In genomic region chr3R:10039188-10039587, dm6 we compare ENCODE assay signal across 2 fruit fly cellular contexts.
A peak's percentile ranks its signal among the peaks of the same experiment; 100 is the strongest.
TF ChIP-seq lines count a peak whose summit lies in the region.

No protein-coding gene starts in this region.

TF ChIP-seq in whole organism, prepupa, 60 proteins besides CTCF, POLR2A, EP300 and RAD21:
- TF ChIP-seq CG6854 (GFP tag; optimal IDR thresholded peaks at IDR 0.05; lab: Kevin White, UChicago), result no peak
- TF ChIP-seq acj6 (GFP tag; optimal IDR thresholded peaks at IDR 0.05; lab: Kevin White, UChicago), result no peak
- TF ChIP-seq svp (GFP tag; lab: Kevin White, UChicago), result peak; percentile 8
- no peak for TF ChIP-seq Lpt (GFP tag; optimal IDR thresholded peaks at IDR 0.05; lab: Kevin White, UChicago)
- TF ChIP-seq CG16779 (tag; optimal IDR thresholded peaks at IDR 0.05; lab: Kevin White, UChicago), result no peak
- TF ChIP-seq ss (GFP tag; optimal IDR thresholded peaks at IDR 0.05; lab: Kevin White, UChicago), result no peak
- TF ChIP-seq Eip93F (GFP tag; optimal IDR thresholded peaks at IDR 0.05; lab: Kevin White, UChicago), result peak; percentile 27
- TF ChIP-seq topi (GFP tag; optimal IDR thresholded peaks at IDR 0.05; lab: Kevin White, UChicago), result no peak
- peak; percentile 66 for TF ChIP-seq Sox14 (GFP tag; optimal IDR thresholded peaks at IDR 0.05; lab: Kevin White, UChicago)
- no peak for TF ChIP-seq CG6792 (GFP tag; optimal IDR thresholded peaks at IDR 0.05; lab: Kevin White, UChicago)
TF ChIP-seq in whole organism, prepupa: peak in this region for 3.

TF ChIP-seq in whole organism, pupa, 21 proteins besides CTCF, POLR2A, EP300 and RAD21:
- TF ChIP-seq EcR (GFP tag; optimal IDR thresholded peaks at IDR 0.05; lab: Kevin White, UChicago) (peak; percentile 92), fd96Ca (GFP tag; IDR thresholded peaks at IDR 0.05; lab: Robert Waterston, UW) (no peak), Snoo (tag; optimal IDR thresholded peaks at IDR 0.05; lab: Kevin White, UChicago) (no peak)
